Fruit fly (Drosophila melanogaster): ENCODE data around the gene CG14820.

Gene CG14820

dm6 chr3L:6932626-6933025 lies at the start of gene CG14820:
Gene CG14820 (plus strand): TSS chr3L:6932926.
- TF ChIP-seq insv (optimal IDR thresholded peaks at IDR 0.05) (no peak), Sin3A (optimal IDR thresholded peaks at IDR 0.05) (no peak), h (optimal IDR thresholded peaks at IDR 0.05) (no peak), psq (optimal IDR thresholded peaks at IDR 0.05) (no peak), ttk (optimal IDR thresholded peaks at IDR 0.05) (no peak), Myc (optimal IDR thresholded peaks at IDR 0.05) (no peak)

dm6 chr3L:6884869-6885494 lies 47.7 kb upstream of the CG14820 start:
- no peak for TF ChIP-seq Myc (optimal IDR thresholded peaks at IDR 0.05)
- TF ChIP-seq h (optimal IDR thresholded peaks at IDR 0.05) = no peak
- TF ChIP-seq ttk (optimal IDR thresholded peaks at IDR 0.05) = no peak

- TF ChIP-seq Myc (optimal IDR thresholded peaks at IDR 0.05) (no peak), Sin3A (optimal IDR thresholded peaks at IDR 0.05) (no peak)
These were observed 46.9 kb upstream of the CG14820 start for dm6 chr3L:6885666-6886335.

dm6 chr3L:6899286-6899685 lies 33.4 kb upstream of the CG14820 start:
- TF ChIP-seq Sin3A (optimal IDR thresholded peaks at IDR 0.05) = no peak
- TF ChIP-seq Myc (optimal IDR thresholded peaks at IDR 0.05) = no peak
- no peak for TF ChIP-seq psq (optimal IDR thresholded peaks at IDR 0.05)
- no peak for TF ChIP-seq ttk (optimal IDR thresholded peaks at IDR 0.05)
- TF ChIP-seq insv (optimal IDR thresholded peaks at IDR 0.05) = no peak
- no peak for TF ChIP-seq h (optimal IDR thresholded peaks at IDR 0.05)

dm6 chr3L:6903985-6904384 lies 28.7 kb upstream of the CG14820 start:
- no peak for TF ChIP-seq h (optimal IDR thresholded peaks at IDR 0.05)
- TF ChIP-seq Myc (optimal IDR thresholded peaks at IDR 0.05) = no peak
- TF ChIP-seq Sin3A (optimal IDR thresholded peaks at IDR 0.05) = no peak
- no peak for TF ChIP-seq insv (optimal IDR thresholded peaks at IDR 0.05)

- TF ChIP-seq Sin3A (optimal IDR thresholded peaks at IDR 0.05) = no peak
- no peak for TF ChIP-seq h (optimal IDR thresholded peaks at IDR 0.05)
- no peak for TF ChIP-seq Myc (optimal IDR thresholded peaks at IDR 0.05)
- no peak for TF ChIP-seq psq (optimal IDR thresholded peaks at IDR 0.05)
- no peak for TF ChIP-seq ttk (optimal IDR thresholded peaks at IDR 0.05)
- no peak for TF ChIP-seq insv (optimal IDR thresholded peaks at IDR 0.05)
These were observed 26.0 kb upstream of the CG14820 start for dm6 chr3L:6906758-6907157.

dm6 chr3L:6911219-6911618 lies 21.5 kb upstream of the CG14820 start:
- TF ChIP-seq psq (optimal IDR thresholded peaks at IDR 0.05) (no peak), ttk (optimal IDR thresholded peaks at IDR 0.05) (no peak), Myc (optimal IDR thresholded peaks at IDR 0.05) (no peak), insv (optimal IDR thresholded peaks at IDR 0.05) (no peak), Sin3A (optimal IDR thresholded peaks at IDR 0.05) (no peak), h (optimal IDR thresholded peaks at IDR 0.05) (no peak)

dm6 chr3L:6913823-6914222 lies 18.9 kb upstream of the CG14820 start:
- TF ChIP-seq psq (optimal IDR thresholded peaks at IDR 0.05) (no peak), Sin3A (optimal IDR thresholded peaks at IDR 0.05) (no peak), h (optimal IDR thresholded peaks at IDR 0.05) (no peak), Myc (optimal IDR thresholded peaks at IDR 0.05) (no peak), ttk (optimal IDR thresholded peaks at IDR 0.05) (no peak), insv (optimal IDR thresholded peaks at IDR 0.05) (no peak)

dm6 chr3L:6914776-6915175 lies 17.9 kb upstream of the CG14820 start, which contains the start of gene Prat2:
Gene Prat2 (minus strand): TSS chr3L:6914876.
- TF ChIP-seq insv (optimal IDR thresholded peaks at IDR 0.05) (no peak), Myc (optimal IDR thresholded peaks at IDR 0.05) (no peak), Sin3A (optimal IDR thresholded peaks at IDR 0.05) (no peak), psq (optimal IDR thresholded peaks at IDR 0.05) (no peak), ttk (optimal IDR thresholded peaks at IDR 0.05) (no peak), h (optimal IDR thresholded peaks at IDR 0.05) (no peak)

- TF ChIP-seq psq (optimal IDR thresholded peaks at IDR 0.05) = no peak
- no peak for TF ChIP-seq Myc (optimal IDR thresholded peaks at IDR 0.05)
- no peak for TF ChIP-seq h (optimal IDR thresholded peaks at IDR 0.05)
- TF ChIP-seq Sin3A (optimal IDR thresholded peaks at IDR 0.05) = no peak
- no peak for TF ChIP-seq ttk (optimal IDR thresholded peaks at IDR 0.05)
- no peak for TF ChIP-seq insv (optimal IDR thresholded peaks at IDR 0.05)
These were observed 13.5 kb upstream of the CG14820 start for dm6 chr3L:6919213-6919612.

dm6 chr3L:6925843-6926242 lies 6.9 kb upstream of the CG14820 start:
- no peak for TF ChIP-seq Myc (optimal IDR thresholded peaks at IDR 0.05)
- TF ChIP-seq ttk (optimal IDR thresholded peaks at IDR 0.05) = no peak
- TF ChIP-seq insv (optimal IDR thresholded peaks at IDR 0.05) = no peak
- no peak for TF ChIP-seq Sin3A (optimal IDR thresholded peaks at IDR 0.05)
- TF ChIP-seq psq (optimal IDR thresholded peaks at IDR 0.05) = no peak
- no peak for TF ChIP-seq h (optimal IDR thresholded peaks at IDR 0.05)

- TF ChIP-seq psq (optimal IDR thresholded peaks at IDR 0.05) (no peak), h (optimal IDR thresholded peaks at IDR 0.05) (no peak), Myc (optimal IDR thresholded peaks at IDR 0.05) (no peak), Sin3A (optimal IDR thresholded peaks at IDR 0.05) (no peak), insv (optimal IDR thresholded peaks at IDR 0.05) (no peak), ttk (optimal IDR thresholded peaks at IDR 0.05) (no peak)
These were observed 876 bp upstream of the CG14820 start, which contains the start of gene CG45413 for dm6 chr3L:6931850-6932249. Gene CG45413 (minus strand): TSS chr3L:6931950.

dm6 chr3L:6934799-6935318 lies 2.1 kb downstream of the CG14820 start:
- TF ChIP-seq Sin3A (optimal IDR thresholded peaks at IDR 0.05) = no peak

Measured in Kc167 (cell line).